Worm (Caenorhabditis elegans): ENCODE data around the gene Y73B6BL.27.

ce11 chrIV:6511767-6512166 is 38.7 kb upstream of the Y73B6BL.27 start:
- TF ChIP-seq nhr-2 (tag; optimal IDR thresholded peaks at IDR 0.05) = no peak
- no peak for TF ChIP-seq nhr-237 (tag; optimal IDR thresholded peaks at IDR 0.05)
- no peak for TF ChIP-seq pha-4 (tag; optimal IDR thresholded peaks at IDR 0.05)
- no peak for TF ChIP-seq nhr-76 (tag; optimal IDR thresholded peaks at IDR 0.05)
- TF ChIP-seq sptf-1 (tag; optimal IDR thresholded peaks at IDR 0.05) = no peak
- TF ChIP-seq unc-62 (GFP tag; optimal IDR thresholded peaks at IDR 0.05) = no peak
- TF ChIP-seq lsy-2 (tag; optimal IDR thresholded peaks at IDR 0.05) = no peak
- no peak for TF ChIP-seq unc-39 (tag; optimal IDR thresholded peaks at IDR 0.05)

Data from whole organism, mixed stage, embryonic.